Worm (Caenorhabditis elegans): ENCODE results near the gene srg-55.

The srg-55 gene

ce11 chrV:14924104-14924503 lies 4.0 kb downstream of the srg-55 start, which contains the start of gene srg-54:
srg-54 (minus strand) TSS chrV:14924204.
- TF ChIP-seq scrt-1 (GFP tag; IDR thresholded peaks at IDR 0.05) (no peak), hnd-1 (tag; optimal IDR thresholded peaks at IDR 0.05) (no peak), ceh-13 (GFP tag; optimal IDR thresholded peaks at IDR 0.05) (no peak), tbx-11 (GFP tag; IDR thresholded peaks at IDR 0.05) (no peak), flt-1 (GFP tag; IDR thresholded peaks at IDR 0.05) (no peak), ama-1 (optimal IDR thresholded peaks at IDR 0.05) (no peak), sea-1 (GFP tag; conservative IDR thresholded peaks at IDR 0.05) (no peak)

ce11 chrV:14921509-14921908 lies 6.6 kb downstream of the srg-55 start, which contains the start of gene zmp-4:
zmp-4 (minus strand) TSS chrV:14921609.
- TF ChIP-seq ama-1 (optimal IDR thresholded peaks at IDR 0.05) (no peak), F13C5.2 (tag; optimal IDR thresholded peaks at IDR 0.05) (no peak), pes-1 (GFP tag; IDR thresholded peaks at IDR 0.05) (no peak), aly-1 (tag; optimal IDR thresholded peaks at IDR 0.05) (no peak), scrt-1 (GFP tag; IDR thresholded peaks at IDR 0.05) (no peak), hnd-1 (tag; optimal IDR thresholded peaks at IDR 0.05) (no peak), ceh-36 (tag; optimal IDR thresholded peaks at IDR 0.05) (no peak), sea-1 (GFP tag; conservative IDR thresholded peaks at IDR 0.05) (no peak), tra-4 (tag; optimal IDR thresholded peaks at IDR 0.05) (no peak), ceh-13 (GFP tag; optimal IDR thresholded peaks at IDR 0.05) (no peak), hmbx-1 (tag; optimal IDR thresholded peaks at IDR 0.05) (no peak), flt-1 (GFP tag; IDR thresholded peaks at IDR 0.05) (no peak), tbx-11 (GFP tag; IDR thresholded peaks at IDR 0.05) (no peak), tbx-37 (GFP tag; conservative IDR thresholded peaks at IDR 0.05) (no peak), ets-7 (tag; optimal IDR thresholded peaks at IDR 0.05) (no peak)

ce11 chrV:14915599-14915998 lies 12.5 kb downstream of the srg-55 start, which contains the start of gene H12D21.11:
H12D21.11 (plus strand) TSS chrV:14915899.
- TF ChIP-seq tra-4 (tag; optimal IDR thresholded peaks at IDR 0.05) (no peak), scrt-1 (GFP tag; IDR thresholded peaks at IDR 0.05) (no peak), flt-1 (GFP tag; IDR thresholded peaks at IDR 0.05) (no peak), ets-7 (tag; optimal IDR thresholded peaks at IDR 0.05) (no peak), ceh-13 (GFP tag; optimal IDR thresholded peaks at IDR 0.05) (no peak), tbx-11 (GFP tag; IDR thresholded peaks at IDR 0.05) (no peak), hmbx-1 (tag; optimal IDR thresholded peaks at IDR 0.05) (no peak), F13C5.2 (tag; optimal IDR thresholded peaks at IDR 0.05) (no peak), hmg-4 (GFP tag; optimal IDR thresholded peaks at IDR 0.05) (no peak), ama-1 (optimal IDR thresholded peaks at IDR 0.05) (no peak), ceh-36 (tag; optimal IDR thresholded peaks at IDR 0.05) (no peak), B0310.2 (tag; optimal IDR thresholded peaks at IDR 0.05) (no peak), tbx-37 (GFP tag; conservative IDR thresholded peaks at IDR 0.05) (no peak), pes-1 (GFP tag; IDR thresholded peaks at IDR 0.05) (no peak)

- TF ChIP-seq F13C5.2 (tag; optimal IDR thresholded peaks at IDR 0.05) (no peak), ceh-13 (GFP tag; optimal IDR thresholded peaks at IDR 0.05) (no peak), aly-1 (tag; optimal IDR thresholded peaks at IDR 0.05) (no peak), tbx-11 (GFP tag; IDR thresholded peaks at IDR 0.05) (no peak), ceh-36 (tag; optimal IDR thresholded peaks at IDR 0.05) (no peak), hmg-4 (GFP tag; optimal IDR thresholded peaks at IDR 0.05) (no peak), ama-1 (optimal IDR thresholded peaks at IDR 0.05) (no peak), scrt-1 (GFP tag; IDR thresholded peaks at IDR 0.05) (no peak), hmbx-1 (tag; optimal IDR thresholded peaks at IDR 0.05) (no peak), flt-1 (GFP tag; IDR thresholded peaks at IDR 0.05) (no peak), B0310.2 (tag; optimal IDR thresholded peaks at IDR 0.05) (no peak), tbx-37 (GFP tag; conservative IDR thresholded peaks at IDR 0.05) (no peak)
Observed at ce11 chrV:14910758-14911157, 17.4 kb downstream of the srg-55 start.

ce11 chrV:14909331-14909835 lies 18.8 kb downstream of the srg-55 start, which contains the start of gene H12D21.9:
H12D21.9 (minus strand) TSS chrV:14909478.
- TF ChIP-seq flt-1 (GFP tag; IDR thresholded peaks at IDR 0.05) (no peak), hmbx-1 (tag; optimal IDR thresholded peaks at IDR 0.05) (no peak), hmg-4 (GFP tag; optimal IDR thresholded peaks at IDR 0.05) (no peak), scrt-1 (GFP tag; IDR thresholded peaks at IDR 0.05) (no peak), pes-1 (GFP tag; IDR thresholded peaks at IDR 0.05) (no peak), B0310.2 (tag; optimal IDR thresholded peaks at IDR 0.05) (no peak), tra-4 (tag; optimal IDR thresholded peaks at IDR 0.05) (no peak), sea-1 (GFP tag; conservative IDR thresholded peaks at IDR 0.05) (no peak), ceh-36 (tag; optimal IDR thresholded peaks at IDR 0.05) (no peak), ama-1 (optimal IDR thresholded peaks at IDR 0.05) (no peak), aly-1 (tag; optimal IDR thresholded peaks at IDR 0.05) (no peak), F13C5.2 (tag; optimal IDR thresholded peaks at IDR 0.05) (no peak), tbx-37 (GFP tag; conservative IDR thresholded peaks at IDR 0.05) (no peak), ets-7 (tag; optimal IDR thresholded peaks at IDR 0.05) (no peak), hnd-1 (tag; optimal IDR thresholded peaks at IDR 0.05) (no peak), tbx-11 (GFP tag; IDR thresholded peaks at IDR 0.05) (no peak), ceh-13 (GFP tag; optimal IDR thresholded peaks at IDR 0.05) (no peak)

- TF ChIP-seq ceh-13 (GFP tag; optimal IDR thresholded peaks at IDR 0.05) (no peak), F13C5.2 (tag; optimal IDR thresholded peaks at IDR 0.05) (no peak), scrt-1 (GFP tag; IDR thresholded peaks at IDR 0.05) (no peak), hnd-1 (tag; optimal IDR thresholded peaks at IDR 0.05) (no peak), ets-7 (tag; optimal IDR thresholded peaks at IDR 0.05) (no peak), aly-1 (tag; optimal IDR thresholded peaks at IDR 0.05) (no peak), tbx-37 (GFP tag; conservative IDR thresholded peaks at IDR 0.05) (no peak), hmbx-1 (tag; optimal IDR thresholded peaks at IDR 0.05) (no peak), tbx-11 (GFP tag; IDR thresholded peaks at IDR 0.05) (no peak), ceh-36 (tag; optimal IDR thresholded peaks at IDR 0.05) (no peak)
Observed at ce11 chrV:14907445-14907844, 20.7 kb downstream of the srg-55 start.

ce11 chrV:14900905-14901304 lies 27.2 kb downstream of the srg-55 start:
- TF ChIP-seq flt-1 (GFP tag; IDR thresholded peaks at IDR 0.05), result no peak
- no peak for TF ChIP-seq ceh-13 (GFP tag; optimal IDR thresholded peaks at IDR 0.05)
- no peak for TF ChIP-seq B0310.2 (tag; optimal IDR thresholded peaks at IDR 0.05)
- no peak for TF ChIP-seq hmbx-1 (tag; optimal IDR thresholded peaks at IDR 0.05)
- no peak for TF ChIP-seq tbx-37 (GFP tag; conservative IDR thresholded peaks at IDR 0.05)
- TF ChIP-seq aly-1 (tag; optimal IDR thresholded peaks at IDR 0.05), result no peak
- TF ChIP-seq F13C5.2 (tag; optimal IDR thresholded peaks at IDR 0.05), result no peak
- TF ChIP-seq tra-4 (tag; optimal IDR thresholded peaks at IDR 0.05), result no peak
- TF ChIP-seq hnd-1 (tag; optimal IDR thresholded peaks at IDR 0.05), result no peak
- TF ChIP-seq hmg-4 (GFP tag; optimal IDR thresholded peaks at IDR 0.05), result no peak
- no peak for TF ChIP-seq ama-1 (optimal IDR thresholded peaks at IDR 0.05)
- no peak for TF ChIP-seq ets-7 (tag; optimal IDR thresholded peaks at IDR 0.05)
- TF ChIP-seq scrt-1 (GFP tag; IDR thresholded peaks at IDR 0.05), result no peak
- TF ChIP-seq sea-1 (GFP tag; conservative IDR thresholded peaks at IDR 0.05), result no peak
- TF ChIP-seq pes-1 (GFP tag; IDR thresholded peaks at IDR 0.05), result no peak
- no peak for TF ChIP-seq ceh-36 (tag; optimal IDR thresholded peaks at IDR 0.05)
- no peak for TF ChIP-seq tbx-11 (GFP tag; IDR thresholded peaks at IDR 0.05)

Data from whole organism, early embryonic.